Worm (Caenorhabditis elegans): ENCODE measurements around the gene istr-1.

Gene istr-1

DNA sequence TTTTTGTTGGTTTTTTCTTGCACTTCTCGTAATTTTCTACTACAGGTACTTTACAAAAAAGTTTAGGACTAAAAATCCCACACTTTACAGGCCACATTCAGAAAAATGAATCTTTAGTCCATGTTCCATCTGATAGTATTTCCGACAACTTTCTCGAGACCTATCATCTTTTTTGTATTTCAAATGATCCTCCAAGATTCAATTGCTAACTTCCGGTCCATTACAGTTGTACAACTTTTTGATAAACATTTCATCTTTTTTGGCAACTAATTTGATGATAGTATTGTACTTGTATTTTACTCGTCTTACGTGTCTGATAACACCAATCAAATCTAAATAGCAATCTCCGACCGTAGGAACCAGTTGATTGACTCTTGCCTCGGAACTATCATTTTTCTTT lies 30.3 kb upstream of the istr-1 start:
- TF ChIP-seq mab-5 (tag; optimal IDR thresholded peaks at IDR 0.05) (no peak), fos-1 (tag; optimal IDR thresholded peaks at IDR 0.05) (no peak), ztf-11 (tag; optimal IDR thresholded peaks at IDR 0.05) (no peak), lin-39 (tag; optimal IDR thresholded peaks at IDR 0.05) (no peak), peb-1 (tag; optimal IDR thresholded peaks at IDR 0.05) (no peak), sma-3 (GFP tag; optimal IDR thresholded peaks at IDR 0.05) (no peak), ztf-4 (tag; optimal IDR thresholded peaks at IDR 0.05) (no peak), nhr-12 (tag; optimal IDR thresholded peaks at IDR 0.05) (no peak), blmp-1 (tag; optimal IDR thresholded peaks at IDR 0.05; ENCODE audit: insufficient read depth) (no peak)

DNA sequence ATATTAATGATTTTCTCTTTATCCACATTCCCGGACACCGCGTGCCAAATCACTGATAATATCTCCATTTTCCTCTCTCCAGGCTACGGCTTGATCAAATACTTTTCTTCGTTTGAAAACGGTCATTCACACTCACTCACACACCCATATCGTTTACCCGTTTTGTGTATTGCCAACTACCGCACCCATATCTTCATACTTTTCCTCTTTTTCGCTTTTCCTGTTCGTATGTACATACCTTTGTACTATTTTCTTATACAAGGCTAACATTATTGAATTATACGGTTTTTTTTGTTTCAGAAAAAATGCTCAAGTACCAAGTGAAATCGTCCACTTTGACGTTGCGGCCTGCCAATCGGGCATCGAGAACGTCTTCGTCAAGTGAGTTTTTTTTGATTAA lies 29.7 kb upstream of the istr-1 start, which contains the start of gene W05B10.4:
W05B10.4 (plus strand) TSS at position 301 of the 400 bp plus-strand sequence.
- TF ChIP-seq lsy-2 (tag; optimal IDR thresholded peaks at IDR 0.05) (no peak), snpc-4 (tag; optimal IDR thresholded peaks at IDR 0.05) (no peak), nhr-77 (tag; optimal IDR thresholded peaks at IDR 0.05) (no peak), gmeb-1 (tag; optimal IDR thresholded peaks at IDR 0.05) (no peak), C34F6.9 (tag; optimal IDR thresholded peaks at IDR 0.05) (no peak), ama-1 (optimal IDR thresholded peaks at IDR 0.05) (no peak), nhr-12 (tag; optimal IDR thresholded peaks at IDR 0.05) (no peak)

ce11 chrV:12670607-12671006 lies 27.1 kb upstream of the istr-1 start, which contains the start of gene srx-116:
TSS of gene srx-116 (plus strand) at chrV:12670907.
- no peak for TF ChIP-seq aly-2 (tag; optimal IDR thresholded peaks at IDR 0.05)
- no peak for TF ChIP-seq unc-62 (GFP tag; optimal IDR thresholded peaks at IDR 0.05)
- TF ChIP-seq elt-3 (tag; optimal IDR thresholded peaks at IDR 0.05) = no peak
- no peak for TF ChIP-seq fos-1 (tag; optimal IDR thresholded peaks at IDR 0.05)
- TF ChIP-seq lsy-2 (tag; optimal IDR thresholded peaks at IDR 0.05) = no peak
- TF ChIP-seq sem-4 (tag; optimal IDR thresholded peaks at IDR 0.05) = no peak
- TF ChIP-seq nhr-237 (tag; optimal IDR thresholded peaks at IDR 0.05) = no peak
- TF ChIP-seq mab-5 (tag; optimal IDR thresholded peaks at IDR 0.05) = no peak

DNA sequence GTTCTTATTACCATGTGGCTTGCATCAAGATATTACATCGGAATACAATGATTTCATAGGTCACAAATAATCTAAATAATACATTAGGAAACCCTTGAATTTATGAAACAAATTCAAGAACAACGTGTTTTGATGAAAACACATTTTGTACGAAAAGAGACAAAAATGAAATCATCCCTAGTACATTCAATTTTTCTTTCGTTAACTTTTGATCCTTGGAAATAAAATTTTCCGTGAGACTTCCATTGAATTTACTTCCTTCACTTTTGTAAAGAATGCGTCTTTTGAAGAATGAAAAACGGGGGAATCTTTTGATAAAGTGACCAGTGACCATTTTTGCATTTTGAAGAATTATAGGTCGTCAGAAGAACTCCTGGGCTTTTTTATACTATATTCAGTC lies 23.9 kb upstream of the istr-1 start:
- TF ChIP-seq unc-39 (tag; optimal IDR thresholded peaks at IDR 0.05) (no peak), elt-1 (tag; optimal IDR thresholded peaks at IDR 0.05) (no peak), crh-2 (tag; optimal IDR thresholded peaks at IDR 0.05) (no peak), dmd-4 (tag; optimal IDR thresholded peaks at IDR 0.05) (no peak), ztf-1 (GFP tag; conservative IDR thresholded peaks at IDR 0.05) (no peak), nhr-237 (tag; optimal IDR thresholded peaks at IDR 0.05) (no peak), Y55F3AM.14 (GFP tag; optimal IDR thresholded peaks at IDR 0.05) (no peak), ztf-11 (tag; optimal IDR thresholded peaks at IDR 0.05) (no peak), mbf-1 (tag; optimal IDR thresholded peaks at IDR 0.05) (no peak), mab-5 (tag; optimal IDR thresholded peaks at IDR 0.05) (no peak), zag-1 (tag; optimal IDR thresholded peaks at IDR 0.05) (no peak), C34F6.9 (tag; optimal IDR thresholded peaks at IDR 0.05) (no peak), peb-1 (tag; optimal IDR thresholded peaks at IDR 0.05) (no peak)

ce11 chrV:12676299-12676698 lies 21.4 kb upstream of the istr-1 start:
- TF ChIP-seq lin-13 (GFP tag; optimal IDR thresholded peaks at IDR 0.05) = no peak
- no peak for TF ChIP-seq sma-3 (GFP tag; optimal IDR thresholded peaks at IDR 0.05)

ce11 chrV:12679292-12679691 lies 18.4 kb upstream of the istr-1 start:
- no peak for TF ChIP-seq nhr-10 (tag; optimal IDR thresholded peaks at IDR 0.05)
- TF ChIP-seq mab-5 (tag; optimal IDR thresholded peaks at IDR 0.05) = no peak
- TF ChIP-seq lin-39 (tag; optimal IDR thresholded peaks at IDR 0.05) = no peak
- TF ChIP-seq ZK546.5 (tag; optimal IDR thresholded peaks at IDR 0.05) = no peak
- no peak for TF ChIP-seq nhr-237 (tag; optimal IDR thresholded peaks at IDR 0.05)
- TF ChIP-seq egl-27 (tag; optimal IDR thresholded peaks at IDR 0.05) = no peak
- no peak for TF ChIP-seq crh-2 (tag; optimal IDR thresholded peaks at IDR 0.05)
- TF ChIP-seq mbf-1 (tag; optimal IDR thresholded peaks at IDR 0.05) = no peak
- TF ChIP-seq sma-9 (GFP tag; optimal IDR thresholded peaks at IDR 0.05) = no peak
- TF ChIP-seq sma-9 (tag; optimal IDR thresholded peaks at IDR 0.05) = no peak
- TF ChIP-seq lin-13 (GFP tag; optimal IDR thresholded peaks at IDR 0.05) = no peak
- no peak for TF ChIP-seq zag-1 (tag; optimal IDR thresholded peaks at IDR 0.05)
- TF ChIP-seq nhr-129 (tag; optimal IDR thresholded peaks at IDR 0.05) = no peak
- TF ChIP-seq C34F6.9 (tag; optimal IDR thresholded peaks at IDR 0.05) = no peak
- no peak for TF ChIP-seq nhr-11 (tag; optimal IDR thresholded peaks at IDR 0.05)
- no peak for TF ChIP-seq nhr-23 (tag; optimal IDR thresholded peaks at IDR 0.05)
- TF ChIP-seq skn-1 (tag; optimal IDR thresholded peaks at IDR 0.05) = no peak
- TF ChIP-seq R02D3.7 (tag; optimal IDR thresholded peaks at IDR 0.05) = no peak
- TF ChIP-seq fos-1 (tag; optimal IDR thresholded peaks at IDR 0.05) = no peak
- TF ChIP-seq nhr-25 (tag; optimal IDR thresholded peaks at IDR 0.05) = no peak
- no peak for TF ChIP-seq gmeb-1 (tag; optimal IDR thresholded peaks at IDR 0.05)
